Fruit fly (Drosophila melanogaster): ENCODE data around the gene Dup99B.

DNA sequence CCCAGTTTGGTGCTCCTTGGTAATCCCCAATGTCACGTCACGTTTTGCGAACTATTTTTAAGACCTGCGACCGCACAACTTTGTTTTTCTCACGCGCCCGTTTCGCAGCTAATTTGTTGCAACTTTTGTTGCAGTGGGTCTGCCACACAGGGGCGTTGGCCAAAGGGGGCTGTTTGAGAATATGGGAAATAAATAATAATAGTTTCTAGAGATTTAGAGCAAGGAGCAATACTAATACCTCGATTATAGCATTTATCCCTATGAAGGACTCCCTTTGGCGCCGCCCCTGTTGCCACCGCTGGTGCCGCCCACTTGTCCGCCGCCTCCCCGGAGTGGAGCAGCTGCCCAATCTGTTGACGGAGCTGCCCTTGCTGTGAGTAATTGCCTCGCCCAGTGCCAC, 40.1 kb upstream of the Dup99B start:
- TF ChIP-seq CG8478 (optimal IDR thresholded peaks at IDR 0.05) (no peak), CTCF (optimal IDR thresholded peaks at IDR 0.05) (no peak)

Measured in S2 (cell line).